Fruit fly (Drosophila melanogaster) whole organism, pupa: ENCODE data around the gene eIF5B.

Source experiments
- CG10348 ChIP-seq: fragments of 200-800 bp; sonication (Bioruptor generic); IDR thresholded peaks from 2 replicates; pipeline ENCODE4 v1.3.6; 2022; ENCODE audit warnings: missing biosample characterization, missing genetic modification characterization
- CG12605 ChIP-seq: fragments of 200-800 bp; sonication (Bioruptor generic); IDR thresholded peaks from 2 replicates; pipeline ENCODE4 v1.3.6; 2022; ENCODE audit warnings: missing biosample characterization, missing genetic modification characterization
- CG13204 ChIP-seq: fragments of 200-800 bp; sonication (Bioruptor generic); optimal IDR thresholded peaks from 2 replicates; lab custom pipeline; 2018; ENCODE audit warnings: missing biosample characterization, mild to moderate bottlenecking, missing genetic modification characterization, moderate library complexity
- CG14655 ChIP-seq: fragments of 200-800 bp; sonication (Bioruptor generic); optimal IDR thresholded peaks from 3 replicates; lab custom pipeline; 2017; ENCODE audit warnings: mild to moderate bottlenecking, missing biosample characterization, missing genetic modification reagents, missing genetic modification characterization
- CG15710 ChIP-seq: fragments of 200-800 bp; sonication (Bioruptor generic); optimal IDR thresholded peaks from 2 replicates; lab custom pipeline; 2018; ENCODE audit warnings: missing biosample characterization, mild to moderate bottlenecking, missing genetic modification characterization, moderate library complexity
- CG17806 ChIP-seq: fragments of 200-800 bp; sonication (Bioruptor generic); optimal IDR thresholded peaks from 2 replicates; lab custom pipeline; 2018; ENCODE audit warnings: missing biosample characterization, mild to moderate bottlenecking, missing genetic modification characterization, moderate library complexity
- CG32121 ChIP-seq: fragments of 200-800 bp; sonication (Bioruptor generic); IDR thresholded peaks from 2 replicates; pipeline ENCODE4 v1.3.6; 2022; ENCODE audit warnings: missing biosample characterization, missing genetic modification characterization
- CG34367 ChIP-seq: fragments of 200-800 bp; sonication (Bioruptor generic); optimal IDR thresholded peaks from 2 replicates; lab custom pipeline; 2018; ENCODE audit warnings: missing biosample characterization, mild to moderate bottlenecking, missing genetic modification characterization
- CG4496 ChIP-seq: fragments of 200-800 bp; sonication (Bioruptor generic); IDR thresholded peaks from 3 replicates; pipeline ENCODE4 v1.3.6; 2022; ENCODE audit warnings: missing biosample characterization, missing genetic modification characterization
- CG8159 ChIP-seq: fragments of 200-800 bp; sonication (Bioruptor generic); optimal IDR thresholded peaks from 3 replicates; lab custom pipeline; 2018; ENCODE audit warnings: missing biosample characterization, mild to moderate bottlenecking, missing genetic modification characterization, moderate library complexity
- CG8301 ChIP-seq: fragments of 200-800 bp; sonication (Bioruptor generic); optimal IDR thresholded peaks from 2 replicates; lab custom pipeline; 2018; ENCODE audit warnings: missing biosample characterization, mild to moderate bottlenecking, missing genetic modification characterization
- CG9948 ChIP-seq: fragments of 200-800 bp; sonication (Bioruptor generic); optimal IDR thresholded peaks from 2 replicates; lab custom pipeline; 2018; ENCODE audit warnings: missing biosample characterization, mild to moderate bottlenecking, missing genetic modification characterization, moderate library complexity
- D1 ChIP-seq: fragments of 200-800 bp; sonication (Bioruptor generic); optimal IDR thresholded peaks from 2 replicates; lab custom pipeline; 2018; ENCODE audit warnings: missing biosample characterization, mild to moderate bottlenecking, missing genetic modification characterization, moderate library complexity
- EcR ChIP-seq: fragments of 200-800 bp; sonication (Bioruptor generic); optimal IDR thresholded peaks from 3 replicates; lab custom pipeline; 2019; ENCODE audit warnings: missing biosample characterization, missing genetic modification characterization, mild to moderate bottlenecking, moderate library complexity, missing genetic modification reagents
- Ets98B ChIP-seq: fragments of 200-800 bp; sonication (Bioruptor generic); IDR thresholded peaks from 2 replicates; pipeline ENCODE4 v1.3.6; 2022; ENCODE audit warnings: missing biosample characterization, missing genetic modification characterization
- Pif1A ChIP-seq: fragments of 200-800 bp; sonication (Bioruptor generic); optimal IDR thresholded peaks from 3 replicates; lab custom pipeline; 2016; ENCODE audit warnings: missing biosample characterization, missing genetic modification characterization
- Pif1B ChIP-seq: fragments of 200-800 bp; sonication (Bioruptor generic); optimal IDR thresholded peaks from 3 replicates; lab custom pipeline; 2016; ENCODE audit warnings: missing biosample characterization, missing genetic modification characterization
- Snoo ChIP-seq: fragments of 200-800 bp; sonication (Bioruptor generic); optimal IDR thresholded peaks from 3 replicates; lab custom pipeline; 2017; ENCODE audit warnings: missing biosample characterization, mild to moderate bottlenecking, missing genetic modification characterization, inconsistent platforms
- fd96Ca ChIP-seq: fragments of 200-800 bp; sonication (Bioruptor generic); IDR thresholded peaks from 3 replicates; pipeline ENCODE4 v1.3.6; 2022; ENCODE audit warnings: missing biosample characterization, missing genetic modification characterization
- gl ChIP-seq: fragments of 200-800 bp; sonication (Bioruptor generic); optimal IDR thresholded peaks from 2 replicates; lab custom pipeline; 2018; ENCODE audit warnings: missing biosample characterization, mild to moderate bottlenecking, missing genetic modification characterization
- rn ChIP-seq: fragments of 200-800 bp; sonication (Bioruptor generic); IDR thresholded peaks from 2 replicates; pipeline ENCODE4 v1.3.6; 2022; ENCODE audit warnings: missing biosample characterization, missing genetic modification characterization

The eIF5B gene

DNA sequence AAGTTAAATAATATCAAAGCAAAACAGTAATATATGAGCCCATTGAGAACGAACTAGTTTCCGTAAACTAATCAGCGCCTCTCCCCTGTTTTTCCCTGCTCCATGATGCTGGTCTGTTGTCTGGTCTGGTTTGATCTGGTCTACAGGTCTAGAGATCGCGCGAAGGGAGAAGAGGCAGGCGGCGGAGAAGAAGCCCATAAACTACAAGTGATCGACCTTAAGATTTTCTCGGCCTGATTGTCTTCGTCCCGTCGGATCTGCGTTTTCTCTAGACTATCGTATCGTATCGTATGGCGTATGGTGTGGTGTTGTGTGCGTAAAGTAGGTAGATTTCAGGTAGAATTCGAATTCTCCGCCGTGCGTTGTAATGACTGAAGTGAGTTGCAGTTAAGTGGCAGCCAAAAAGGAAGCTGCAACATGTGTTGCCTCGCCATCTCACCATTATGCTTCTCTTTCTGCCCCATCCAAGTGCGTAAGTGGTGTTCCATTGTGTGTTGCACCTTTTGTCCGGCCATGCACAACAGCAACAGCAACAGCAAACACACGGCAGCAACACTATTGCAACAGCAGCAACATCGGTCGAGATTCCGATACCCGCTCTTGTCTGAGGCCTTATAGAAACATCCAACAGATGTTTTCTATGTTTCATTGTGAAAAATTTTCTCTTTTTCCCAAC, 51.0 kb downstream of the eIF5B start:
- TF ChIP-seq CG13204 (GFP tag; lab: Kevin White, UChicago): peak; percentile 2
- TF ChIP-seq CG32121 (GFP tag; lab: Robert Waterston, UW): no peak
- TF ChIP-seq gl: peak; percentile 52
- TF ChIP-seq EcR (GFP tag; lab: Kevin White, UChicago): peak; percentile 93
- TF ChIP-seq Pif1A (GFP tag; lab: Kevin White, UChicago): no peak
- no peak for TF ChIP-seq CG14655
- TF ChIP-seq CG12605 (GFP tag; lab: Robert Waterston, UW): no peak
- TF ChIP-seq CG17806 (tag; lab: Kevin White, UChicago): no peak
- TF ChIP-seq Pif1B: no peak
- no peak for TF ChIP-seq Snoo (tag; lab: Kevin White, UChicago)
- TF ChIP-seq rn: no peak
- TF ChIP-seq CG4496 (GFP tag; lab: Robert Waterston, UW): no peak
- TF ChIP-seq CG8301 (tag; lab: Kevin White, UChicago): no peak
- no peak for TF ChIP-seq D1 (tag; lab: Kevin White, UChicago)
- TF ChIP-seq CG8159 (tag; lab: Kevin White, UChicago): no peak
- no peak for TF ChIP-seq Ets98B (GFP tag; lab: Robert Waterston, UW)
- TF ChIP-seq, all 21 proteins: peak for 3

- TF ChIP-seq CG4496 (GFP tag; lab: Robert Waterston, UW): no peak
- no peak for TF ChIP-seq CG9948 (tag; lab: Kevin White, UChicago)
- TF ChIP-seq CG13204 (GFP tag; lab: Kevin White, UChicago): no peak
Measured at dm6 chr3L:3408796-3409625, 51.8 kb downstream of the eIF5B start.

dm6 chr3L:3408231-3408630, 52.5 kb downstream of the eIF5B start:
- TF ChIP-seq Ets98B (GFP tag; lab: Robert Waterston, UW) (no peak), CG8301 (tag; lab: Kevin White, UChicago) (no peak), CG9948 (tag; lab: Kevin White, UChicago) (no peak), D1 (tag; lab: Kevin White, UChicago) (no peak), Pif1A (GFP tag; lab: Kevin White, UChicago) (no peak), EcR (GFP tag; lab: Kevin White, UChicago) (no peak), fd96Ca (no peak), CG12605 (GFP tag; lab: Robert Waterston, UW) (no peak), rn (no peak), CG32121 (GFP tag; lab: Robert Waterston, UW) (no peak), Snoo (tag; lab: Kevin White, UChicago) (no peak), CG8159 (tag; lab: Kevin White, UChicago) (no peak), Pif1B (no peak), CG4496 (GFP tag; lab: Robert Waterston, UW) (no peak)

DNA sequence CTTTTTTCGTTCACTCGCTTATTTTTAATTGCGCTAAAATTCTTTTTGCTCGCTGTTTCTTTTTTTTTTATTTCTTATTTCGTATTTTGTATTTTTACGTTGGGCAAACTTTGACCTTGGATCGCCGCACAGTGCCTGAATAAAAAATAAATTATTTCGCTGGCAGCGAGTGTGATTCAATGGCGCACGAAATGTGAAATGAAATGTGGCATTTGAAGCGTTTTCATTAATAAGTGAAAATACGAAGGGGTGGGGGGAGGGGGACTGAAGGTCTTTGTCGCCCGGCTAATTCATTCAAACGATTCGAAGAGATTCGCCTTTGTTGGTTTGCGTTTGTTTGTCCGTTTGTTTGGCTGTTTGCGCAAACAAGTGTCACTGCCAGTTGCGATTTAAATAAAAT, 53.3 kb downstream of the eIF5B start:
- TF ChIP-seq CG8159 (tag; lab: Kevin White, UChicago) (no peak), EcR (GFP tag; lab: Kevin White, UChicago) (no peak), CG8301 (tag; lab: Kevin White, UChicago) (no peak), CG4496 (GFP tag; lab: Robert Waterston, UW) (no peak), D1 (tag; lab: Kevin White, UChicago) (no peak), CG10348 (GFP tag; lab: Robert Waterston, UW) (no peak), gl (no peak), Pif1B (no peak), CG14655 (no peak), Snoo (tag; lab: Kevin White, UChicago) (no peak), rn (no peak), CG32121 (GFP tag; lab: Robert Waterston, UW) (no peak), fd96Ca (no peak), CG34367 (no peak), CG13204 (GFP tag; lab: Kevin White, UChicago) (no peak), CG17806 (tag; lab: Kevin White, UChicago) (no peak), CG12605 (GFP tag; lab: Robert Waterston, UW) (no peak), CG9948 (tag; lab: Kevin White, UChicago) (no peak)

DNA sequence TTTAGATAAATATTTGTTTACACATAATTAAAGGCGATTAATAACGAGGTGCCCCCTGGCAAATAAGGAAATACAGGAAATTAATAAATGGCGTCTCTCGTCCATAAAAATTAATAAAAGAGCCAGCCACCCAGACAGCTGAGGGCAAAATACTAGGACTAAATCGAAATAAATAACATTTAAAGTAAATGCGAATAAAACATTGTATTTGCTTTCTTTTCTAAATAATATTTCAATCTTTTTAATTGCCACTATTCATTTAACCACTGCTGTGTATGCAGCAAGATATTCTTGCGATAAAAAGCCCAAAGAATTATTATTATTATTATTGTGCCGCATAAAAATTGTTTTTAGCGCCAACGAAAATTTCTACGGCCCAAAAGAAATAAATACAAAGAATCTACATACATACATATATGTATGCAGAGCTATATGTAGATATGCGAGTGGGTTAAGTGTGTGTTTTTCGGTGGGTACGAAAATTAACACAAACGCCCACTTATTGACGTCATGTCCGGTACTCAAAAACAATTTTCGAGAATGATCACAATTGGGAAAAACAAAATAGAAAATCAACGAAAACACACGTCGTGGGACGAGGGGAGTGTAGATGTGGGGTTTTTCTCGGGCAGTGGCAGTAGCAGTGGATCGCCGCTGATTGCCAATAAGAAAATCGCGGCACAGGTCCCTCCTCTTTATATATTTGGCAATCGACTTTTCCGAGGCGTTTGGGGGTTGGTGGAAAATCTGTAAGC, 54.3 kb downstream of the eIF5B start:
- TF ChIP-seq CG15710 (tag; lab: Kevin White, UChicago): no peak
- TF ChIP-seq CG13204 (GFP tag; lab: Kevin White, UChicago): no peak
- TF ChIP-seq D1 (tag; lab: Kevin White, UChicago): no peak
- TF ChIP-seq CG12605 (GFP tag; lab: Robert Waterston, UW): no peak
- no peak for TF ChIP-seq Ets98B (GFP tag; lab: Robert Waterston, UW)
- TF ChIP-seq CG4496 (GFP tag; lab: Robert Waterston, UW): 0 out of 3 replicates have a peak, but pooled peaks have one; percentile 18
- no peak for TF ChIP-seq Pif1B
- no peak for TF ChIP-seq CG8301 (tag; lab: Kevin White, UChicago)
- TF ChIP-seq, all 21 proteins: peak for 1
